Fruit fly (Drosophila melanogaster) whole organism, larva: ENCODE data around the gene CG1486.

ENCODE experiments used
- noc ChIP-seq: fragments of 200-800 bp; sonication (Bioruptor generic); optimal IDR thresholded peaks from 3 replicates; lab custom pipeline; 2019; ENCODE audit warnings: missing biosample characterization, mild to moderate bottlenecking, missing genetic modification characterization, moderate library complexity

Gene CG1486

dm6 chrX:21323933-21324688 is at the start of gene CG1486, which contains the start of gene Dd:
CG1486 (plus strand) TSS chrX:21324046.
Dd (minus strand) TSS chrX:21324009.
- TF ChIP-seq noc (tag; lab: Kevin White, UChicago) = no peak

- TF ChIP-seq noc (tag; lab: Kevin White, UChicago) = no peak
Observed at dm6 chrX:21276494-21276893, 47.4 kb upstream of the CG1486 start.

- TF ChIP-seq noc (tag; lab: Kevin White, UChicago) = no peak
Observed at dm6 chrX:21279311-21279890, 44.4 kb upstream of the CG1486 start.

- peak; percentile 33 for TF ChIP-seq noc (tag; lab: Kevin White, UChicago)
Observed at dm6 chrX:21280629-21281028, 43.2 kb upstream of the CG1486 start.

dm6 chrX:21281039-21281911 is 42.6 kb upstream of the CG1486 start, which contains the start of gene Mnr:
Mnr (minus strand) TSS chrX:21281171.
- TF ChIP-seq noc (tag; lab: Kevin White, UChicago) = peak; percentile 2

- TF ChIP-seq noc (tag; lab: Kevin White, UChicago) = no peak
Observed at dm6 chrX:21282035-21282434, 41.8 kb upstream of the CG1486 start.

- no peak for TF ChIP-seq noc (tag; lab: Kevin White, UChicago)
Observed at dm6 chrX:21285001-21285400, 38.8 kb upstream of the CG1486 start, which contains the start of gene CG1494. CG1494 (plus strand) TSS chrX:21285301.

- peak; percentile 81 for TF ChIP-seq noc (tag; lab: Kevin White, UChicago)
Observed at dm6 chrX:21306485-21307142, 17.2 kb upstream of the CG1486 start, which contains the start of gene Abca3. Abca3 (minus strand) TSS chrX:21306665.

dm6 chrX:21315852-21316251 is 8.0 kb upstream of the CG1486 start, which contains the start of gene Rpt6:
Rpt6 (plus strand) TSS chrX:21316052.
- TF ChIP-seq noc (tag; lab: Kevin White, UChicago) = no peak

- TF ChIP-seq noc (tag; lab: Kevin White, UChicago) = no peak
Observed at dm6 chrX:21317422-21317821, 6.4 kb upstream of the CG1486 start, which contains the start of gene CG1801. CG1801 (minus strand) TSS chrX:21317522.

dm6 chrX:21319202-21319772 is 4.6 kb upstream of the CG1486 start, which contains the start of the genes SLIRP1 and anox:
SLIRP1 (minus strand) TSS chrX:21319296.
anox (minus strand) TSS chrX:21319296.
- TF ChIP-seq noc (tag; lab: Kevin White, UChicago) = peak; percentile 90

dm6 chrX:21322289-21322981 is 1.4 kb upstream of the CG1486 start:
- no peak for TF ChIP-seq noc (tag; lab: Kevin White, UChicago)

dm6 chrX:21323171-21323695 is 613 bp upstream of the CG1486 start:
- no peak for TF ChIP-seq noc (tag; lab: Kevin White, UChicago)

dm6 chrX:21333135-21333534 is 9.3 kb downstream of the CG1486 start:
- TF ChIP-seq noc (tag; lab: Kevin White, UChicago) = no peak
